Fruit fly (Drosophila melanogaster) whole organism, embryonic: Measurements from ENCODE around the gene Hayan.

ENCODE experiments used
- BEAF-32 ChIP-seq: fragments of 200-800 bp; sonication (Bioruptor generic); optimal IDR thresholded peaks from 3 replicates; lab custom pipeline; 2017; ENCODE audit warnings: missing biosample characterization, missing genetic modification characterization, mild to moderate bottlenecking, moderate library complexity, missing genetic modification reagents
- CG11085 ChIP-seq: fragments of 200-800 bp; sonication (Bioruptor generic); IDR thresholded peaks from 2 replicates; pipeline ENCODE4 v1.3.6; 2022; ENCODE audit warnings: missing biosample characterization, missing genetic modification characterization
- CG11696 ChIP-seq: fragments of 200-800 bp; sonication (Bioruptor generic); IDR thresholded peaks from 2 replicates; pipeline ENCODE4 v1.3.6; 2022; ENCODE audit warnings: missing biosample characterization, missing genetic modification characterization
- CG12744 ChIP-seq: fragments of 200-800 bp; sonication (Bioruptor generic); optimal IDR thresholded peaks from 2 replicates; lab custom pipeline; 2016; ENCODE audit warnings: missing biosample characterization, missing genetic modification characterization
- CG14710 ChIP-seq: fragments of 200-800 bp; sonication (Bioruptor generic); optimal IDR thresholded peaks from 3 replicates; lab custom pipeline; 2019; ENCODE audit warnings: missing biosample characterization, mild to moderate bottlenecking, missing genetic modification characterization, moderate library complexity
- CG16815 ChIP-seq: fragments of 200-800 bp; sonication (Bioruptor generic); optimal IDR thresholded peaks from 3 replicates; lab custom pipeline; 2017; ENCODE audit warnings: missing biosample characterization, mild to moderate bottlenecking, missing genetic modification characterization
- CG17568 ChIP-seq: fragments of 200-800 bp; sonication (Bioruptor generic); optimal IDR thresholded peaks from 2 replicates; lab custom pipeline; 2018; ENCODE audit warnings: missing biosample characterization, mild to moderate bottlenecking, missing genetic modification characterization, moderate library complexity
- CG32532 ChIP-seq: fragments of 200-800 bp; sonication (Bioruptor generic); IDR thresholded peaks from 2 replicates; pipeline ENCODE4 v1.3.6; 2022; ENCODE audit warnings: missing biosample characterization, missing genetic modification characterization
- CG34376 ChIP-seq: fragments of 200-800 bp; sonication (Bioruptor generic); optimal IDR thresholded peaks from 2 replicates; lab custom pipeline; 2018; ENCODE audit warnings: missing biosample characterization, mild to moderate bottlenecking, missing genetic modification characterization
- CG3838 ChIP-seq: fragments of 200-800 bp; sonication (Bioruptor generic); optimal IDR thresholded peaks from 3 replicates; lab custom pipeline; 2016; ENCODE audit warnings: missing biosample characterization, missing genetic modification characterization
- CG3847 ChIP-seq: fragments of 200-800 bp; sonication (Bioruptor generic); IDR thresholded peaks from 2 replicates; pipeline ENCODE4 v1.3.6; 2022; ENCODE audit warnings: missing biosample characterization, missing genetic modification characterization
- CG4707 ChIP-seq: fragments of 200-800 bp; sonication (Bioruptor generic); optimal IDR thresholded peaks from 2 replicates; lab custom pipeline; 2018; ENCODE audit warnings: missing biosample characterization, mild to moderate bottlenecking, missing genetic modification characterization, moderate library complexity
- CG6813 ChIP-seq: fragments of 200-800 bp; sonication (Bioruptor generic); optimal IDR thresholded peaks from 2 replicates; lab custom pipeline; 2017; ENCODE audit warnings: missing biosample characterization, missing genetic modification characterization, mild to moderate bottlenecking, moderate library complexity, missing genetic modification reagents
- CG9817 ChIP-seq: fragments of 200-800 bp; sonication (Bioruptor generic); optimal IDR thresholded peaks from 2 replicates; lab custom pipeline; 2018; ENCODE audit warnings: missing biosample characterization, mild to moderate bottlenecking, missing genetic modification characterization, moderate library complexity
- D19B ChIP-seq: fragments of 200-800 bp; sonication (Bioruptor generic); optimal IDR thresholded peaks from 2 replicates; lab custom pipeline; 2017; ENCODE audit warnings: missing biosample characterization, mild to moderate bottlenecking, missing genetic modification characterization
- Deaf1 ChIP-seq: fragments of 200-800 bp; optimal IDR thresholded peaks from 3 replicates; lab custom pipeline; 2019; ENCODE audit warnings: missing biosample characterization, mild to moderate bottlenecking, missing genetic modification characterization, moderate library complexity
- Hey ChIP-seq: fragments of 200-800 bp; sonication (Bioruptor generic); optimal IDR thresholded peaks from 3 replicates; lab custom pipeline; 2018; ENCODE audit warnings: missing biosample characterization, mild to moderate bottlenecking, missing genetic modification characterization
- Max ChIP-seq: fragments of 200-800 bp; sonication (Bioruptor generic); optimal IDR thresholded peaks from 2 replicates; lab custom pipeline; 2016; ENCODE audit warnings: missing biosample characterization, mild to moderate bottlenecking, missing genetic modification characterization
- NC2β ChIP-seq: fragments of 200-800 bp; sonication (Bioruptor generic); optimal IDR thresholded peaks from 2 replicates; lab custom pipeline; 2016; ENCODE audit warnings: missing biosample characterization, missing genetic modification characterization
- NFAT ChIP-seq: fragments of 200-800 bp; sonication (Bioruptor generic); IDR thresholded peaks from 2 replicates; pipeline ENCODE4 v1.3.6; 2022; ENCODE audit warnings: missing biosample characterization, missing genetic modification characterization
- NK7.1 ChIP-seq: fragments of 200-800 bp; sonication (Bioruptor generic); optimal IDR thresholded peaks from 3 replicates; lab custom pipeline; 2016; ENCODE audit warnings: missing biosample characterization, missing genetic modification characterization
- Oli ChIP-seq: fragments of 200-800 bp; sonication (Bioruptor generic); optimal IDR thresholded peaks from 2 replicates; lab custom pipeline; 2018; ENCODE audit warnings: missing biosample characterization, mild to moderate bottlenecking, missing genetic modification characterization, moderate library complexity
- Sox102F ChIP-seq: fragments of 200-800 bp; sonication (Bioruptor generic); optimal IDR thresholded peaks from 2 replicates; lab custom pipeline; 2018; ENCODE audit warnings: missing biosample characterization, mild to moderate bottlenecking, missing genetic modification characterization, moderate library complexity
- Spps ChIP-seq: fragments of 200-800 bp; sonication (Bioruptor generic); optimal IDR thresholded peaks from 2 replicates; lab custom pipeline; 2018; ENCODE audit warnings: missing biosample characterization, mild to moderate bottlenecking, missing genetic modification characterization
- Ssrp ChIP-seq: fragments of 200-800 bp; sonication (Bioruptor generic); optimal IDR thresholded peaks from 2 replicates; lab custom pipeline; 2018; ENCODE audit warnings: missing biosample characterization, mild to moderate bottlenecking, missing genetic modification characterization, moderate library complexity
- ab ChIP-seq: fragments of 200-800 bp; sonication (Bioruptor generic); optimal IDR thresholded peaks from 2 replicates; lab custom pipeline; 2016; ENCODE audit warnings: missing biosample characterization, missing genetic modification characterization
- bowl ChIP-seq: fragments of 200-800 bp; sonication (Bioruptor generic); IDR thresholded peaks from 2 replicates; pipeline ENCODE4 v1.3.6; 2022; ENCODE audit warnings: missing biosample characterization, missing genetic modification characterization
- bsh ChIP-seq, 2 experiments: fragments of 200-800 bp; sonication (Bioruptor generic); optimal IDR thresholded peaks; 2 replicates each; lab custom pipeline; 2017 to 2018; ENCODE audit warnings: mild to moderate bottlenecking in 2 of 2, missing biosample characterization in 2 of 2, missing genetic modification characterization in 2 of 2, moderate library complexity in 1 of 2
- chm ChIP-seq: fragments of 200-800 bp; sonication (Bioruptor generic); IDR thresholded peaks from 2 replicates; pipeline ENCODE4 v1.3.6; 2022; ENCODE audit warnings: missing biosample characterization, missing genetic modification characterization
- ci ChIP-seq: fragments of 200-800 bp; sonication (Bioruptor generic); IDR thresholded peaks from 3 replicates; pipeline ENCODE4 v1.3.6; 2022; ENCODE audit warnings: missing biosample characterization, missing genetic modification characterization
- cwo ChIP-seq: fragments of 200-800 bp; sonication (Bioruptor generic); optimal IDR thresholded peaks from 3 replicates; lab custom pipeline; 2017; ENCODE audit warnings: missing biosample characterization, missing genetic modification characterization, mild to moderate bottlenecking, moderate library complexity, missing genetic modification reagents
- fd102C ChIP-seq: fragments of 200-800 bp; sonication (Bioruptor generic); optimal IDR thresholded peaks from 2 replicates; lab custom pipeline; 2018; ENCODE audit warnings: missing biosample characterization, mild to moderate bottlenecking, missing genetic modification characterization, moderate library complexity
- fu2 ChIP-seq: fragments of 200-800 bp; sonication (Bioruptor generic); optimal IDR thresholded peaks from 2 replicates; lab custom pipeline; 2016; ENCODE audit warnings: missing biosample characterization, missing genetic modification characterization
- gcm2 ChIP-seq: fragments of 200-800 bp; sonication (Bioruptor generic); optimal IDR thresholded peaks from 2 replicates; lab custom pipeline; 2016; ENCODE audit warnings: missing biosample characterization, missing genetic modification characterization
- hkb ChIP-seq, 2 experiments: fragments of 200-800 bp in 1 of 2; fragments of >200 bp in 1 of 2; sonication (Bioruptor generic) in 1 of 2; IDR thresholded peaks in 1 of 2; optimal IDR thresholded peaks in 1 of 2; 2 replicates each; pipeline versions ENCODE4 v1.3.6 to Lab custom; 2017 to 2022; ENCODE audit warnings: missing biosample characterization in 1 of 2, missing genetic modification characterization in 1 of 2
- jigr1 ChIP-seq: fragments of 200-800 bp; sonication (Bioruptor generic); IDR thresholded peaks from 3 replicates; pipeline ENCODE4 v1.3.6; 2022; ENCODE audit warnings: missing biosample characterization, missing genetic modification characterization
- ken ChIP-seq: fragments of 200-800 bp; sonication (Bioruptor generic); IDR thresholded peaks from 3 replicates; pipeline ENCODE4 v1.3.6; 2022; ENCODE audit warnings: missing biosample characterization, missing genetic modification characterization
- lola ChIP-seq, 3 experiments: fragments of >200 bp in 2 of 3; fragments of 200-800 bp in 1 of 3; sonication (Bioruptor generic) in 1 of 3; optimal IDR thresholded peaks; 2 replicates each; lab custom pipeline; 2017 to 2019; ENCODE audit warnings: missing biosample characterization in 3 of 3, missing genetic modification characterization in 3 of 3, mild to moderate bottlenecking in 1 of 3, moderate library complexity in 1 of 3
- pb ChIP-seq: fragments of 200-800 bp; sonication (Bioruptor generic); optimal IDR thresholded peaks from 3 replicates; lab custom pipeline; 2016; ENCODE audit warnings: missing biosample characterization, missing genetic modification characterization
- phol ChIP-seq: fragments of 200-800 bp; sonication (Bioruptor generic); optimal IDR thresholded peaks from 3 replicates; lab custom pipeline; 2018; ENCODE audit warnings: missing biosample characterization, mild to moderate bottlenecking, missing genetic modification characterization, moderate library complexity
- pzg ChIP-seq: fragments of 200-800 bp; sonication (Bioruptor generic); optimal IDR thresholded peaks from 3 replicates; lab custom pipeline; 2018; ENCODE audit warnings: missing biosample characterization, mild to moderate bottlenecking, missing genetic modification characterization, moderate library complexity
- sc ChIP-seq, 3 experiments: fragments of >200 bp in 2 of 3; fragments of 200-800 bp in 1 of 3; sonication (Bioruptor generic) in 1 of 3; optimal IDR thresholded peaks; 2 replicates in 2 of 3; 3 replicates in 1 of 3; lab custom pipeline; 2017; ENCODE audit warnings: mild to moderate bottlenecking in 1 of 3, missing biosample characterization in 1 of 3, missing genetic modification characterization in 1 of 3, missing genetic modification reagents in 1 of 3
- shn ChIP-seq: fragments of 200-800 bp; sonication (Bioruptor generic); optimal IDR thresholded peaks from 3 replicates; lab custom pipeline; 2016; ENCODE audit warnings: missing biosample characterization, missing genetic modification characterization
- sisA ChIP-seq: fragments of 200-800 bp; sonication (Bioruptor generic); IDR thresholded peaks from 2 replicates; pipeline ENCODE4 v1.3.6; 2022; ENCODE audit warnings: missing biosample characterization, missing genetic modification characterization
- tio ChIP-seq: fragments of 200-800 bp; sonication (Bioruptor generic); optimal IDR thresholded peaks from 2 replicates; lab custom pipeline; 2017; ENCODE audit warnings: missing biosample characterization, missing genetic modification characterization, inconsistent platforms
- ttk ChIP-seq: fragments of 200-800 bp; sonication (Bioruptor generic); IDR thresholded peaks from 2 replicates; pipeline ENCODE4 v2.1.2; 2022; ENCODE audit warnings: missing biosample characterization, missing genetic modification characterization
- zfh2 ChIP-seq: fragments of 200-800 bp; sonication (Bioruptor generic); optimal IDR thresholded peaks from 2 replicates; lab custom pipeline; 2016; ENCODE audit warnings: missing biosample characterization, missing genetic modification characterization

The Hayan gene

DNA sequence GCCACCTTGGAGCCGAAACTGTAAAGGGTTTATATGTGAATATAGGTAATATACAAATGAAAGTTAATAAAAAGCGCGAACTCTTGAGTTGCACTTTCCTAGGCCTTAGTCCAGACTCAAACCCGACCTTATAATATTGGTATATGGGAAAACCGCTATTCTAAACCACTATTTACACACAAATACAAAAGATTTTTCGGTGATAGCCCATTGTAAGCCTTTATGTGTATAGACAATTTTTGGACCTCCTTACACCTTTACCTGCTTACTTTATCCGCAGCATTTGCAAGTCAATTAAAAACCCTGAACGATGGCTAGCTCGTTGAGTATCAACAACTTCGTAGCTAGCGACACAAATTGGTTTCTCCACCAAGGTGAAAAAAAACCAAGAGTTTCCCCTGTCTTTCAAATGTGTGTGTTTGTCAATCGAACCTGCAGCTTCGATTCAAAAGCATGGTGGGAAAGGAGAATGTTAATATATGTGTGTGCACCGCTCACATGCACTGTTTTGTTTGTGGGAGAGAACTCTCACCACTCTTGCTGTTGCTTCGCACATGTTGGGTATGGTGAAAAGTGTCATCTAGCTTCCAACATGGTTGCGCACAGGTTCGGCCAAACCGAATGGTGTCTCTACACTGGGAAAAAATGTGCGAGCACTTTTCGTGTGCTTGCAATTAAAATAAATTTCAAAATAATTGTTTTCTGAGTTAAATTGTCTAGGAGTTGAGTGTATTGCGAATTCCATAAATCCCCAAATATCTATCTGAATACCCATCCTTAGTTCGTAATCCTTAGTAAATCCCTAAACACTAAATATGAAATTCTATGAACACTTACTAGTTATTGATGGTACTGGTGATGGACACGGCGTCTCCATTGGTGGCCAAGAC, 23.3 kb upstream of the Hayan start (continued):
- TF ChIP-seq CG16815 (GFP tag; lab: Kevin White, UChicago) (peak; percentile 46), CG3838 (GFP tag; lab: Kevin White, UChicago) (no peak), CG17568 (GFP tag; lab: Kevin White, UChicago) (peak; percentile 31), sisA (GFP tag; lab: Robert Waterston, UW) (peak; percentile 81), NC2β (peak; percentile 4), bowl (GFP tag; lab: Robert Waterston, UW) (peak; percentile 48; the same call in 1 of the 2 replicates), CG11696 (GFP tag; lab: Robert Waterston, UW) (peak; percentile 73), CG32532 (GFP tag; lab: Robert Waterston, UW) (peak; percentile 85), fu2 (GFP tag; lab: Kevin White, UChicago) (peak; percentile 46), BEAF-32 (GFP tag; lab: Kevin White, UChicago) (no peak), D19B (GFP tag; lab: Kevin White, UChicago) (peak; percentile 56), cwo (GFP tag; lab: Kevin White, UChicago) (peak; percentile 63), pzg (GFP tag; lab: Kevin White, UChicago) (no peak), CG12744 (GFP tag; lab: Kevin White, UChicago) (peak; percentile 70), NFAT (GFP tag; lab: Robert Waterston, UW) (peak; percentile 69), ken (peak; percentile 77), CG11085 (GFP tag; lab: Robert Waterston, UW) (peak; percentile 45; the same call in 1 of the 2 replicates), CG3847 (peak; percentile 46; the same call in 1 of the 2 replicates), tio (GFP tag; lab: Kevin White, UChicago) (no peak), chm (peak; percentile 89), ci (GFP tag; lab: Robert Waterston, UW) (peak; percentile 96), Deaf1 (peak; percentile 36), CG34376 (GFP tag; lab: Kevin White, UChicago) (no peak), CG14710 (peak; percentile 64), gcm2 (GFP tag; lab: Kevin White, UChicago) (peak; percentile 46), Oli (peak; percentile 75), Max (GFP tag; lab: Kevin White, UChicago) (peak; percentile 61), jigr1 (GFP tag; lab: Robert Waterston, UW) (no peak), shn (GFP tag; lab: Kevin White, UChicago) (peak; percentile 64), NK7.1 (GFP tag; lab: Kevin White, UChicago) (peak; percentile 75), CG9817 (tag; lab: Kevin White, UChicago) (peak; percentile 15), ab (GFP tag; lab: Kevin White, UChicago) (no peak), fd102C (GFP tag; lab: Kevin White, UChicago) (no peak), sc (optimal IDR thresholded peaks at IDR 0.05; lab: Kevin White, UChicago) (no peak), sc (GFP tag; optimal IDR thresholded peaks at IDR 0.05; lab: Kevin White, UChicago) (peak; percentile 41), Ssrp (tag; lab: Kevin White, UChicago) (peak; percentile 62), pb (GFP tag; lab: Kevin White, UChicago) (peak; percentile 70), CG6813 (GFP tag; lab: Kevin White, UChicago) (peak; percentile 83), hkb (optimal IDR thresholded peaks at IDR 0.05; lab: Kevin White, UChicago) (no peak), hkb (GFP tag; IDR thresholded peaks at IDR 0.05; lab: Robert Waterston, UW) (peak; percentile 95), phol (peak; percentile 79), lola (GFP tag; optimal IDR thresholded peaks at IDR 0.05; lab: Kevin White, UChicago) (peak in 1 of 3 experiments; percentile 48), zfh2 (peak; percentile 56), bsh (GFP tag; optimal IDR thresholded peaks at IDR 0.05; lab: Kevin White, UChicago) (peak; percentile 38 to 81), CG4707 (GFP tag; lab: Kevin White, UChicago) (peak; percentile 48), ttk (GFP tag; lab: Robert Waterston, UW) (peak; percentile 68), Hey (tag; lab: Kevin White, UChicago) (no peak), Sox102F (GFP tag; lab: Kevin White, UChicago) (peak; percentile 79), Spps (tag; lab: Kevin White, UChicago) (peak; percentile 62)
